Worm (Caenorhabditis elegans) whole organism, midembryonic: ENCODE measurements around the gene str-144.

Experiments used
- T22C8.4 ChIP-seq: fragments of 200-800 bp; sonication (Bioruptor generic); IDR thresholded peaks from 2 replicates; pipeline ENCODE4 v1.3.6; 2022; ENCODE audit warnings: missing genetic modification characterization, missing compliant biosample characterization
- cog-1 ChIP-seq: sonication (generic microtip); optimal IDR thresholded peaks from 2 replicates; lab custom pipeline; 2016; ENCODE audit warnings: missing genetic modification characterization, missing compliant biosample characterization
- flt-1 ChIP-seq: fragments of 200-800 bp; sonication (Bioruptor generic); IDR thresholded peaks from 2 replicates; pipeline ENCODE4 v1.3.6; 2022; ENCODE audit warnings: missing genetic modification characterization, missing compliant biosample characterization
- klf-2 ChIP-seq: fragments of 200-800 bp; sonication (Bioruptor generic); conservative IDR thresholded peaks from 2 replicates; pipeline ENCODE4 v1.3.6; 2022; ENCODE audit warnings: missing genetic modification reagents, missing genetic modification characterization, missing compliant biosample characterization
- med-1 ChIP-seq: sonication (generic microtip); optimal IDR thresholded peaks from 2 replicates; lab custom pipeline; 2017; ENCODE audit warnings: missing genetic modification characterization, mild to moderate bottlenecking, missing compliant biosample characterization, antibody characterized with exemption, missing genetic modification reagents; ENCODE audit not compliant: insufficient read depth
- tab-1 ChIP-seq: fragments of 200-800 bp; sonication (Bioruptor generic); IDR thresholded peaks from 2 replicates; pipeline ENCODE4 v1.3.6; 2022; ENCODE audit warnings: missing genetic modification characterization, missing compliant biosample characterization
- ztf-23 ChIP-seq: fragments of 200-800 bp; sonication (Bioruptor generic); IDR thresholded peaks from 2 replicates; pipeline ENCODE4 v1.3.6; 2022; ENCODE audit warnings: missing genetic modification reagents, missing genetic modification characterization, missing compliant biosample characterization
- ztf-29 ChIP-seq: fragments of 200-800 bp; sonication (Bioruptor generic); IDR thresholded peaks from 2 replicates; pipeline ENCODE4 v1.3.6; 2022; ENCODE audit warnings: missing genetic modification reagents, missing genetic modification characterization, missing compliant biosample characterization

- TF ChIP-seq ztf-23, result no peak
- no peak for TF ChIP-seq klf-2
- TF ChIP-seq flt-1 (GFP tag; lab: Robert Waterston, UW), result no peak
- TF ChIP-seq ztf-29 (GFP tag; lab: Robert Waterston, UW), result no peak
- TF ChIP-seq tab-1 (GFP tag; lab: Robert Waterston, UW), result no peak
- no peak for TF ChIP-seq cog-1 (tag; lab: Kevin White, UChicago)
- no peak for TF ChIP-seq T22C8.4 (GFP tag; lab: Robert Waterston, UW)
- TF ChIP-seq med-1 (GFP tag; lab: Kevin White, UChicago), result no peak
These were observed 4.1 kb downstream of the str-144 start, which contains the start of gene str-140 for ce11 chrV:8067800-8068199.
